Fruit fly (Drosophila melanogaster) whole organism, embryonic: ENCODE data around the gene CG33108.

Experiments used
- Asciz ChIP-seq: fragments of 200-800 bp; sonication (Bioruptor generic); optimal IDR thresholded peaks from 2 replicates; lab custom pipeline; 2017; ENCODE audit warnings: missing biosample characterization, mild to moderate bottlenecking, missing genetic modification characterization, missing genetic modification reagents
- Awh ChIP-seq: fragments of 200-800 bp; sonication (Bioruptor generic); IDR thresholded peaks from 2 replicates; pipeline ENCODE4, ENCODE4 v1.3.6; 2022; ENCODE audit warnings: missing biosample characterization, missing genetic modification characterization
- C15 ChIP-seq: fragments of 200-800 bp; sonication (Bioruptor generic); IDR thresholded peaks from 3 replicates; pipeline ENCODE4 v1.3.6; 2022; ENCODE audit warnings: missing biosample characterization, missing genetic modification characterization
- CG10147 ChIP-seq: fragments of 200-800 bp; sonication (Bioruptor generic); optimal IDR thresholded peaks from 2 replicates; lab custom pipeline; 2019; ENCODE audit warnings: missing biosample characterization, mild to moderate bottlenecking, missing genetic modification characterization, moderate library complexity
- CG11085 ChIP-seq: fragments of 200-800 bp; sonication (Bioruptor generic); IDR thresholded peaks from 2 replicates; pipeline ENCODE4 v1.3.6; 2022; ENCODE audit warnings: missing biosample characterization, missing genetic modification characterization
- CG12299 ChIP-seq: fragments of 200-800 bp; sonication (Bioruptor generic); optimal IDR thresholded peaks from 2 replicates; lab custom pipeline; 2018; ENCODE audit warnings: missing biosample characterization, mild to moderate bottlenecking, missing genetic modification characterization
- CG14014 ChIP-seq: fragments of 200-800 bp; sonication (Bioruptor generic); IDR thresholded peaks from 2 replicates; pipeline ENCODE4 v1.3.6; 2022; ENCODE audit warnings: missing biosample characterization, missing genetic modification characterization
- CG17186 ChIP-seq: fragments of 200-800 bp; sonication (Bioruptor generic); optimal IDR thresholded peaks from 3 replicates; lab custom pipeline; 2017; ENCODE audit warnings: missing biosample characterization, missing genetic modification reagents, missing genetic modification characterization
- CG17361 ChIP-seq: fragments of 200-800 bp; sonication (Bioruptor generic); IDR thresholded peaks from 3 replicates; pipeline ENCODE4 v1.3.6; 2022; ENCODE audit warnings: missing biosample characterization, missing genetic modification characterization
- CG1792 ChIP-seq: fragments of 200-800 bp; sonication (Bioruptor generic); optimal IDR thresholded peaks from 2 replicates; lab custom pipeline; 2016; ENCODE audit warnings: missing biosample characterization, missing genetic modification characterization
- CG30431 ChIP-seq: fragments of 200-800 bp; sonication (Bioruptor generic); optimal IDR thresholded peaks from 2 replicates; lab custom pipeline; 2017; ENCODE audit warnings: missing biosample characterization, missing genetic modification characterization
- CG4707 ChIP-seq: fragments of 200-800 bp; sonication (Bioruptor generic); optimal IDR thresholded peaks from 2 replicates; lab custom pipeline; 2018; ENCODE audit warnings: missing biosample characterization, mild to moderate bottlenecking, missing genetic modification characterization, moderate library complexity
- CG5180 ChIP-seq: fragments of 200-800 bp; sonication (Bioruptor generic); optimal IDR thresholded peaks from 3 replicates; lab custom pipeline; 2017; ENCODE audit warnings: missing biosample characterization, missing genetic modification characterization, mild to moderate bottlenecking, moderate library complexity, missing genetic modification reagents
- CG6683 ChIP-seq: fragments of 200-800 bp; sonication (Bioruptor generic); optimal IDR thresholded peaks from 2 replicates; lab custom pipeline; 2017; ENCODE audit warnings: missing biosample characterization, mild to moderate bottlenecking, missing genetic modification characterization, missing genetic modification reagents
- CG9797 ChIP-seq: fragments of 200-800 bp; sonication (Bioruptor generic); optimal IDR thresholded peaks from 3 replicates; lab custom pipeline; 2018; ENCODE audit warnings: missing biosample characterization, mild to moderate bottlenecking, missing genetic modification characterization
- CkIIα-i1 ChIP-seq: fragments of 200-800 bp; sonication (Bioruptor generic); IDR thresholded peaks from 2 replicates; pipeline ENCODE4 v1.3.6; 2022; ENCODE audit warnings: missing biosample characterization, missing genetic modification characterization
- Drgx ChIP-seq: fragments of 200-800 bp; sonication (Bioruptor generic); IDR thresholded peaks from 2 replicates; pipeline ENCODE4 v1.3.6; 2022; ENCODE audit warnings: missing biosample characterization, missing genetic modification characterization
- E2f2 ChIP-seq: fragments of 200-800 bp; sonication (Bioruptor generic); IDR thresholded peaks from 2 replicates; pipeline ENCODE4 v1.3.6; 2022; ENCODE audit warnings: missing biosample characterization, missing genetic modification characterization
- Eip74EF ChIP-seq, 2 experiments: fragments of 200-800 bp in 1 of 2; fragments of >200 bp in 1 of 2; sonication (Bioruptor generic) in 1 of 2; optimal IDR thresholded peaks; 2 replicates each; lab custom pipeline; 2017 to 2019; ENCODE audit warnings: missing biosample characterization in 2 of 2, missing genetic modification characterization in 2 of 2, mild to moderate bottlenecking in 1 of 2, moderate library complexity in 1 of 2
- Fer1 ChIP-seq: fragments of 200-800 bp; sonication (Bioruptor generic); optimal IDR thresholded peaks from 2 replicates; lab custom pipeline; 2017; ENCODE audit warnings: missing biosample characterization, mild to moderate bottlenecking, missing genetic modification characterization
- HLH3B ChIP-seq: fragments of 200-800 bp; sonication (Bioruptor generic); IDR thresholded peaks from 2 replicates; pipeline ENCODE4 v1.3.6; 2022; ENCODE audit warnings: missing biosample characterization, missing genetic modification characterization
- Hey ChIP-seq: fragments of 200-800 bp; sonication (Bioruptor generic); optimal IDR thresholded peaks from 3 replicates; lab custom pipeline; 2018; ENCODE audit warnings: missing biosample characterization, mild to moderate bottlenecking, missing genetic modification characterization
- Hr3 ChIP-seq: fragments of 200-800 bp; sonication (Bioruptor generic); optimal IDR thresholded peaks from 3 replicates; lab custom pipeline; 2016; ENCODE audit warnings: missing biosample characterization, missing genetic modification characterization
- Hr78 ChIP-seq, 2 experiments: fragments of 200-800 bp in 1 of 2; fragments of >200 bp in 1 of 2; sonication (Bioruptor generic) in 1 of 2; optimal IDR thresholded peaks; 2 replicates each; lab custom pipeline; 2017 to 2019; ENCODE audit warnings: missing biosample characterization in 2 of 2, missing genetic modification characterization in 2 of 2, mild to moderate bottlenecking in 1 of 2, moderate library complexity in 1 of 2
- Jarid2 ChIP-seq: fragments of 200-800 bp; sonication (Bioruptor generic); optimal IDR thresholded peaks from 3 replicates; lab custom pipeline; 2017; ENCODE audit warnings: mild to moderate bottlenecking, missing biosample characterization, missing genetic modification reagents, missing genetic modification characterization
- Med ChIP-seq: fragments of 200-800 bp; sonication (Bioruptor generic); peaks from one replicate; lab custom pipeline; 2016; ENCODE audit warnings: missing biosample characterization, missing genetic modification characterization, mild to moderate bottlenecking, inconsistent platforms, moderate library complexity
- Myb ChIP-seq: fragments of 200-800 bp; sonication (Bioruptor generic); optimal IDR thresholded peaks from 2 replicates; lab custom pipeline; 2016; ENCODE audit warnings: missing biosample characterization, missing genetic modification characterization
- Nf-YB ChIP-seq: fragments of 200-800 bp; sonication (Bioruptor generic); optimal IDR thresholded peaks from 3 replicates; lab custom pipeline; 2019; ENCODE audit warnings: missing biosample characterization, mild to moderate bottlenecking, missing genetic modification characterization, moderate library complexity
- Ravus ChIP-seq: fragments of 200-800 bp; sonication (Bioruptor generic); IDR thresholded peaks from 2 replicates; pipeline ENCODE4 v1.3.6; 2022; ENCODE audit warnings: missing biosample characterization, missing genetic modification characterization
- ab ChIP-seq: fragments of 200-800 bp; sonication (Bioruptor generic); optimal IDR thresholded peaks from 2 replicates; lab custom pipeline; 2016; ENCODE audit warnings: missing biosample characterization, missing genetic modification characterization
- bab2 ChIP-seq: fragments of 200-800 bp; sonication (Bioruptor generic); optimal IDR thresholded peaks from 2 replicates; lab custom pipeline; 2016; ENCODE audit warnings: missing biosample characterization, missing genetic modification characterization
- bcd ChIP-seq: fragments of 200-800 bp; sonication (Bioruptor generic); optimal IDR thresholded peaks from 2 replicates; lab custom pipeline; 2017; ENCODE audit warnings: missing biosample characterization, mild to moderate bottlenecking, missing genetic modification characterization
- dan ChIP-seq: fragments of 200-800 bp; sonication (Bioruptor generic); IDR thresholded peaks from 2 replicates; pipeline ENCODE4 v1.3.6; 2022; ENCODE audit warnings: missing biosample characterization, missing genetic modification characterization
- dmrt11E ChIP-seq: fragments of 200-800 bp; sonication (Bioruptor generic); optimal IDR thresholded peaks from 3 replicates; lab custom pipeline; 2018; ENCODE audit warnings: missing biosample characterization, mild to moderate bottlenecking, missing genetic modification characterization, moderate library complexity
- eve ChIP-seq, 2 experiments: fragments of >200 bp; optimal IDR thresholded peaks; 2 replicates each; lab custom pipeline; 2017; ENCODE audit warnings: missing biosample characterization in 2 of 2, missing genetic modification characterization in 2 of 2
- eyg ChIP-seq: fragments of 200-800 bp; sonication (Bioruptor generic); optimal IDR thresholded peaks from 3 replicates; lab custom pipeline; 2016; ENCODE audit warnings: missing biosample characterization, missing genetic modification characterization
- fd96Cb ChIP-seq: fragments of 200-800 bp; sonication (Bioruptor generic); optimal IDR thresholded peaks from 2 replicates; lab custom pipeline; 2018; ENCODE audit warnings: missing biosample characterization, mild to moderate bottlenecking, missing genetic modification characterization, moderate library complexity
- fu2 ChIP-seq: fragments of 200-800 bp; sonication (Bioruptor generic); optimal IDR thresholded peaks from 2 replicates; lab custom pipeline; 2016; ENCODE audit warnings: missing biosample characterization, missing genetic modification characterization
- gfzf ChIP-seq: fragments of 200-800 bp; sonication (Bioruptor generic); optimal IDR thresholded peaks from 2 replicates; lab custom pipeline; 2016; ENCODE audit warnings: missing biosample characterization, mild to moderate bottlenecking, missing genetic modification characterization, moderate library complexity
- grau ChIP-seq: fragments of 200-800 bp; optimal IDR thresholded peaks from 3 replicates; lab custom pipeline; 2019; ENCODE audit warnings: missing biosample characterization, mild to moderate bottlenecking, missing genetic modification characterization, moderate library complexity
- gt ChIP-seq: fragments of 200-800 bp; sonication (Bioruptor generic); IDR thresholded peaks from 2 replicates; pipeline ENCODE4 v1.3.6; 2022; ENCODE audit warnings: missing biosample characterization, missing genetic modification characterization
- lab ChIP-seq: fragments of 200-800 bp; sonication (Bioruptor generic); optimal IDR thresholded peaks from 3 replicates; lab custom pipeline; 2017; ENCODE audit warnings: missing biosample characterization, missing genetic modification characterization, mild to moderate bottlenecking, moderate library complexity, missing genetic modification reagents
- maf-S ChIP-seq: fragments of 200-800 bp; sonication (Bioruptor generic); optimal IDR thresholded peaks from 2 replicates; lab custom pipeline; 2016; ENCODE audit warnings: missing biosample characterization, missing genetic modification characterization
- mld ChIP-seq: fragments of 200-800 bp; sonication (Bioruptor generic); IDR thresholded peaks from 3 replicates; pipeline ENCODE4 v1.3.6; 2022; ENCODE audit warnings: missing biosample characterization, missing genetic modification characterization; ENCODE audit not compliant: partially characterized antibody
- nau ChIP-seq: fragments of 200-800 bp; sonication (Bioruptor generic); optimal IDR thresholded peaks from 3 replicates; lab custom pipeline; 2017; ENCODE audit warnings: missing biosample characterization, mild to moderate bottlenecking, missing genetic modification characterization, missing genetic modification reagents
- nom ChIP-seq: fragments of 200-800 bp; sonication (Bioruptor generic); optimal IDR thresholded peaks from 2 replicates; lab custom pipeline; 2017; ENCODE audit warnings: missing biosample characterization, missing genetic modification characterization, mild to moderate bottlenecking, moderate library complexity, missing genetic modification reagents
- peb ChIP-seq: fragments of 200-800 bp; sonication (Bioruptor generic); IDR thresholded peaks from 2 replicates; pipeline ENCODE4 v1.3.6; 2022; ENCODE audit warnings: missing biosample characterization, missing genetic modification characterization
- psq ChIP-seq: fragments of 200-800 bp; sonication (Bioruptor generic); optimal IDR thresholded peaks from 2 replicates; lab custom pipeline; 2017; ENCODE audit warnings: missing biosample characterization, missing genetic modification characterization
- toy ChIP-seq: fragments of 200-800 bp; sonication (Bioruptor generic); IDR thresholded peaks from 2 replicates; pipeline ENCODE4 v1.3.6; 2022; ENCODE audit warnings: missing biosample characterization, missing genetic modification characterization

Gene CG33108

dm6 chr3R:24025715-24026467, 30.4 kb downstream of the CG33108 start (continued):
- TF ChIP-seq Awh, result peak; percentile 41; the same call in 1 of the 2 replicates
- TF ChIP-seq Drgx (GFP tag; lab: Robert Waterston, UW), result 0 out of 2 replicates have a peak, but pooled peaks have one; percentile 31
- no peak for TF ChIP-seq toy (GFP tag; lab: Robert Waterston, UW)
- TF ChIP-seq eve (GFP tag; optimal IDR thresholded peaks at IDR 0.05; lab: Kevin White, UChicago), result peak in 1 of 2 experiments; percentile 75
- TF ChIP-seq eyg (GFP tag; lab: Kevin White, UChicago), result no peak
- no peak for TF ChIP-seq CG4707 (GFP tag; lab: Kevin White, UChicago)
- TF ChIP-seq CG14014 (GFP tag; lab: Robert Waterston, UW), result peak; percentile 36; the same call in 1 of the 2 replicates
- TF ChIP-seq psq (GFP tag; lab: Kevin White, UChicago), result no peak
- no peak for TF ChIP-seq CG6683 (GFP tag; lab: Kevin White, UChicago)
- no peak for TF ChIP-seq Asciz
- no peak for TF ChIP-seq bcd (GFP tag; lab: Kevin White, UChicago)
- no peak for TF ChIP-seq Nf-YB
- no peak for TF ChIP-seq nom
- no peak for TF ChIP-seq CG30431 (GFP tag; lab: Kevin White, UChicago)
- TF ChIP-seq HLH3B, result 0 out of 2 replicates have a peak, but pooled peaks have one; percentile 14
- no peak for TF ChIP-seq peb
- peak; percentile 49; the same call in 2 of the 3 replicates for TF ChIP-seq CG17361
- no peak for TF ChIP-seq CG12299 (tag; lab: Kevin White, UChicago)
- TF ChIP-seq dan (GFP tag; lab: Robert Waterston, UW), result no peak
- no peak for TF ChIP-seq CG9797 (GFP tag; lab: Kevin White, UChicago)
- TF ChIP-seq CkIIα-i1 (GFP tag; lab: Robert Waterston, UW), result no peak
- peak in 1 of 2 experiments; percentile 13 for TF ChIP-seq Eip74EF (GFP tag; optimal IDR thresholded peaks at IDR 0.05; lab: Kevin White, UChicago)
- no peak for TF ChIP-seq lab
- TF ChIP-seq Hr3 (GFP tag; lab: Kevin White, UChicago), result peak; percentile 3
- TF ChIP-seq nau (GFP tag; lab: Kevin White, UChicago), result no peak
- TF ChIP-seq CG11085 (GFP tag; lab: Robert Waterston, UW), result no peak
- peak; percentile 83 for TF ChIP-seq Med (GFP tag; lab: Kevin White, UChicago)
- no peak for TF ChIP-seq CG5180 (GFP tag; lab: Kevin White, UChicago)
- TF ChIP-seq CG1792, result no peak
- TF ChIP-seq Fer1 (GFP tag; lab: Kevin White, UChicago), result no peak
- TF ChIP-seq gt (GFP tag; lab: Robert Waterston, UW), result no peak
- TF ChIP-seq Jarid2, result no peak
- 0 out of 3 replicates have a peak, but pooled peaks have one; percentile 22 for TF ChIP-seq mld (GFP tag; lab: Robert Waterston, UW)
- TF ChIP-seq fu2 (GFP tag; lab: Kevin White, UChicago), result no peak
- TF ChIP-seq C15 (GFP tag; lab: Robert Waterston, UW), result no peak
- TF ChIP-seq maf-S (GFP tag; lab: Kevin White, UChicago), result no peak
- no peak for TF ChIP-seq gfzf
- no peak for TF ChIP-seq Hey
- TF ChIP-seq dmrt11E (tag; lab: Kevin White, UChicago), result peak; percentile 26
- no peak for TF ChIP-seq Ravus (GFP tag; lab: Robert Waterston, UW)
- no peak for TF ChIP-seq ab (GFP tag; lab: Kevin White, UChicago)
- peak; percentile 39 for TF ChIP-seq fd96Cb (tag; lab: Kevin White, UChicago)
- peak; percentile 54 for TF ChIP-seq grau
- peak in 1 of 2 experiments; percentile 59 for TF ChIP-seq Hr78 (GFP tag; optimal IDR thresholded peaks at IDR 0.05; lab: Kevin White, UChicago)
- TF ChIP-seq E2f2 (GFP tag; lab: Robert Waterston, UW), result 0 out of 2 replicates have a peak, but pooled peaks have one; percentile 21
- TF ChIP-seq bab2 (GFP tag; lab: Kevin White, UChicago), result no peak
- TF ChIP-seq CG17186, result no peak
- TF ChIP-seq CG10147 (GFP tag; lab: Kevin White, UChicago), result no peak
- no peak for TF ChIP-seq Myb
